Fruit fly (Drosophila melanogaster) whole organism, embryonic: ENCODE data around the gene sdk.

Source experiments
- Bteb2 ChIP-seq: fragments of 200-800 bp; sonication (Bioruptor generic); optimal IDR thresholded peaks from 2 replicates; lab custom pipeline; 2016; ENCODE audit warnings: missing biosample characterization, missing genetic modification characterization
- CG10147 ChIP-seq: fragments of 200-800 bp; sonication (Bioruptor generic); optimal IDR thresholded peaks from 2 replicates; lab custom pipeline; 2019; ENCODE audit warnings: missing biosample characterization, mild to moderate bottlenecking, missing genetic modification characterization, moderate library complexity
- CG10267 ChIP-seq: fragments of 200-800 bp; sonication (Bioruptor generic); optimal IDR thresholded peaks from 2 replicates; lab custom pipeline; 2018; ENCODE audit warnings: missing biosample characterization, mild to moderate bottlenecking, missing genetic modification characterization, moderate library complexity
- CG10543 ChIP-seq: fragments of 200-800 bp; sonication (Bioruptor generic); optimal IDR thresholded peaks from 3 replicates; lab custom pipeline; 2017; ENCODE audit warnings: missing biosample characterization, mild to moderate bottlenecking, missing genetic modification characterization, moderate library complexity
- CG11398 ChIP-seq: fragments of 200-800 bp; sonication (Bioruptor generic); optimal IDR thresholded peaks from 2 replicates; lab custom pipeline; 2016; ENCODE audit warnings: missing biosample characterization, missing genetic modification characterization
- CG12236 ChIP-seq: fragments of 200-800 bp; sonication (Bioruptor generic); optimal IDR thresholded peaks from 2 replicates; lab custom pipeline; 2016; ENCODE audit warnings: missing biosample characterization, missing genetic modification characterization
- CG13775 ChIP-seq: fragments of 200-800 bp; sonication (Bioruptor generic); optimal IDR thresholded peaks from 3 replicates; lab custom pipeline; 2017; ENCODE audit warnings: missing biosample characterization, mild to moderate bottlenecking, missing genetic modification characterization
- CG14965 ChIP-seq: fragments of 200-800 bp; sonication (Bioruptor generic); optimal IDR thresholded peaks from 2 replicates; lab custom pipeline; 2016; ENCODE audit warnings: missing biosample characterization, missing genetic modification characterization, borderline replicate concordance
- CG18262 ChIP-seq: fragments of 200-800 bp; optimal IDR thresholded peaks from 3 replicates; lab custom pipeline; 2019; ENCODE audit warnings: missing biosample characterization, mild to moderate bottlenecking, missing genetic modification characterization, moderate library complexity
- CG1832 ChIP-seq: fragments of 200-800 bp; sonication (Bioruptor generic); optimal IDR thresholded peaks from 2 replicates; lab custom pipeline; 2017; ENCODE audit warnings: missing biosample characterization, mild to moderate bottlenecking, missing genetic modification characterization, inconsistent platforms
- CG8924 ChIP-seq: fragments of 200-800 bp; optimal IDR thresholded peaks from 3 replicates; lab custom pipeline; 2019; ENCODE audit warnings: missing biosample characterization, mild to moderate bottlenecking, missing genetic modification characterization, moderate library complexity
- CHES-1-like ChIP-seq: fragments of 200-800 bp; sonication (Bioruptor generic); optimal IDR thresholded peaks from 2 replicates; lab custom pipeline; 2016; ENCODE audit warnings: missing biosample characterization, missing genetic modification characterization
- Dbx ChIP-seq: fragments of 200-800 bp; sonication (Bioruptor generic); IDR thresholded peaks from 3 replicates; pipeline ENCODE4 v1.3.6; 2022; ENCODE audit warnings: missing biosample characterization, missing genetic modification characterization
- HLH54F ChIP-seq: fragments of 200-800 bp; sonication (Bioruptor generic); optimal IDR thresholded peaks from 3 replicates; lab custom pipeline; 2016; ENCODE audit warnings: missing biosample characterization, missing genetic modification characterization
- Hmx ChIP-seq: fragments of 200-800 bp; sonication (Bioruptor generic); optimal IDR thresholded peaks from 2 replicates; lab custom pipeline; 2016; ENCODE audit warnings: missing biosample characterization, missing genetic modification characterization
- Lim3 ChIP-seq: fragments of 200-800 bp; sonication (Bioruptor generic); IDR thresholded peaks from 2 replicates; pipeline ENCODE4 v1.3.6; 2022; ENCODE audit warnings: missing biosample characterization, missing genetic modification characterization
- Sry-δ ChIP-seq: fragments of 200-800 bp; sonication (Bioruptor generic); optimal IDR thresholded peaks from 2 replicates; lab custom pipeline; 2016; ENCODE audit warnings: missing biosample characterization, missing genetic modification characterization
- TFAM ChIP-seq: fragments of 200-800 bp; sonication (Bioruptor generic); optimal IDR thresholded peaks from 2 replicates; lab custom pipeline; 2017; ENCODE audit warnings: missing biosample characterization, missing genetic modification characterization, inconsistent platforms
- aop ChIP-seq: fragments of 200-800 bp; sonication (Bioruptor generic); IDR thresholded peaks from 2 replicates; pipeline ENCODE4 v1.3.6; 2022; ENCODE audit warnings: missing biosample characterization, missing genetic modification characterization
- dmrt11E ChIP-seq: fragments of 200-800 bp; sonication (Bioruptor generic); optimal IDR thresholded peaks from 3 replicates; lab custom pipeline; 2018; ENCODE audit warnings: missing biosample characterization, mild to moderate bottlenecking, missing genetic modification characterization, moderate library complexity
- dpn ChIP-seq, 2 experiments: fragments of 200-800 bp; sonication (Bioruptor generic); optimal IDR thresholded peaks; 3 replicates each; lab custom pipeline; 2016; ENCODE audit warnings: missing biosample characterization in 2 of 2, missing genetic modification characterization in 2 of 2
- en ChIP-seq: fragments of 200-800 bp; sonication (Bioruptor generic); optimal IDR thresholded peaks from 2 replicates; lab custom pipeline; 2016; ENCODE audit warnings: missing biosample characterization, missing genetic modification characterization
- esg ChIP-seq: fragments of 200-800 bp; sonication (Bioruptor generic); conservative IDR thresholded peaks from 2 replicates; pipeline ENCODE4 v1.3.6; 2022; ENCODE audit warnings: missing biosample characterization, missing genetic modification characterization
- eve ChIP-seq, 2 experiments: fragments of >200 bp; optimal IDR thresholded peaks; 2 replicates each; lab custom pipeline; 2017; ENCODE audit warnings: missing biosample characterization in 2 of 2, missing genetic modification characterization in 2 of 2
- fd3F ChIP-seq: fragments of 200-800 bp; sonication (Bioruptor generic); optimal IDR thresholded peaks from 2 replicates; lab custom pipeline; 2018; ENCODE audit warnings: missing biosample characterization, mild to moderate bottlenecking, missing genetic modification characterization, moderate library complexity
- fd64A ChIP-seq: fragments of 200-800 bp; sonication (Bioruptor generic); optimal IDR thresholded peaks from 3 replicates; lab custom pipeline; 2018; ENCODE audit warnings: missing biosample characterization, mild to moderate bottlenecking, missing genetic modification characterization
- fd96Cb ChIP-seq: fragments of 200-800 bp; sonication (Bioruptor generic); optimal IDR thresholded peaks from 2 replicates; lab custom pipeline; 2018; ENCODE audit warnings: missing biosample characterization, mild to moderate bottlenecking, missing genetic modification characterization, moderate library complexity
- gem ChIP-seq: fragments of 200-800 bp; sonication (Bioruptor generic); optimal IDR thresholded peaks from 2 replicates; lab custom pipeline; 2019; ENCODE audit warnings: missing biosample characterization, mild to moderate bottlenecking, missing genetic modification characterization, moderate library complexity
- gfzf ChIP-seq: fragments of 200-800 bp; sonication (Bioruptor generic); optimal IDR thresholded peaks from 2 replicates; lab custom pipeline; 2016; ENCODE audit warnings: missing biosample characterization, mild to moderate bottlenecking, missing genetic modification characterization, moderate library complexity
- grn ChIP-seq: fragments of 200-800 bp; sonication (Bioruptor generic); optimal IDR thresholded peaks from 3 replicates; lab custom pipeline; 2017; ENCODE audit warnings: missing biosample characterization, missing genetic modification characterization
- gro ChIP-seq: fragments of 200-800 bp; sonication (Bioruptor generic); optimal IDR thresholded peaks from 2 replicates; lab custom pipeline; 2016; ENCODE audit warnings: missing biosample characterization, missing genetic modification characterization
- ken ChIP-seq: fragments of 200-800 bp; sonication (Bioruptor generic); IDR thresholded peaks from 3 replicates; pipeline ENCODE4 v1.3.6; 2022; ENCODE audit warnings: missing biosample characterization, missing genetic modification characterization
- knrl ChIP-seq: fragments of 200-800 bp; sonication (Bioruptor generic); IDR thresholded peaks from 3 replicates; pipeline ENCODE4 v1.3.6; 2022; ENCODE audit warnings: missing biosample characterization, missing genetic modification characterization; ENCODE audit not compliant: partially characterized antibody
- lab ChIP-seq: fragments of 200-800 bp; sonication (Bioruptor generic); optimal IDR thresholded peaks from 3 replicates; lab custom pipeline; 2017; ENCODE audit warnings: missing biosample characterization, missing genetic modification characterization, mild to moderate bottlenecking, moderate library complexity, missing genetic modification reagents
- lov ChIP-seq, 2 experiments: fragments of 200-800 bp in 1 of 2; fragments of >200 bp in 1 of 2; sonication (Bioruptor generic) in 1 of 2; IDR thresholded peaks in 1 of 2; optimal IDR thresholded peaks in 1 of 2; 2 replicates in 1 of 2; 3 replicates in 1 of 2; pipeline versions ENCODE4 v1.3.6 to Lab custom; 2017 to 2022; ENCODE audit warnings: missing biosample characterization in 1 of 2, missing genetic modification characterization in 1 of 2
- mirr ChIP-seq: fragments of 200-800 bp; sonication (Bioruptor generic); optimal IDR thresholded peaks from 3 replicates; lab custom pipeline; 2018; ENCODE audit warnings: missing biosample characterization, mild to moderate bottlenecking, missing genetic modification characterization
- prd ChIP-seq, 3 experiments: fragments of >200 bp in 2 of 3; fragments of 200-800 bp in 1 of 3; sonication (Bioruptor generic) in 1 of 3; optimal IDR thresholded peaks in 2 of 3; IDR thresholded peaks in 1 of 3; 2 replicates in 2 of 3; 3 replicates in 1 of 3; pipeline versions ENCODE4 v1.3.6 to Lab custom; 2017 to 2022; ENCODE audit warnings: missing biosample characterization in 1 of 3, missing genetic modification characterization in 1 of 3
- rib ChIP-seq: fragments of 200-800 bp; sonication (Bioruptor generic); IDR thresholded peaks from 2 replicates; pipeline ENCODE4 v1.3.6; 2022; ENCODE audit warnings: missing biosample characterization, missing genetic modification characterization
- run ChIP-seq: fragments of 200-800 bp; sonication (Bioruptor generic); optimal IDR thresholded peaks from 3 replicates; lab custom pipeline; 2018; ENCODE audit warnings: missing biosample characterization, mild to moderate bottlenecking, missing genetic modification characterization
- schlank ChIP-seq: fragments of 200-800 bp; sonication (Bioruptor generic); optimal IDR thresholded peaks from 2 replicates; lab custom pipeline; 2018; ENCODE audit warnings: missing biosample characterization, mild to moderate bottlenecking, missing genetic modification characterization
- sens ChIP-seq: fragments of 200-800 bp; sonication (Bioruptor generic); peaks from one replicate; lab custom pipeline; 2016; ENCODE audit warnings: missing biosample characterization, missing genetic modification characterization
- shn ChIP-seq: fragments of 200-800 bp; sonication (Bioruptor generic); optimal IDR thresholded peaks from 3 replicates; lab custom pipeline; 2016; ENCODE audit warnings: missing biosample characterization, missing genetic modification characterization
- slp2 ChIP-seq: fragments of 200-800 bp; sonication (Bioruptor generic); optimal IDR thresholded peaks from 2 replicates; lab custom pipeline; 2016; ENCODE audit warnings: missing biosample characterization, missing genetic modification characterization
- sna ChIP-seq: fragments of 200-800 bp; sonication (Bioruptor generic); IDR thresholded peaks from 2 replicates; pipeline ENCODE4 v1.3.6; 2022; ENCODE audit warnings: missing biosample characterization, missing genetic modification characterization; ENCODE audit not compliant: partially characterized antibody
- sr ChIP-seq: fragments of 200-800 bp; sonication (Bioruptor generic); IDR thresholded peaks from 3 replicates; pipeline ENCODE4 v1.3.6; 2022; ENCODE audit warnings: missing biosample characterization, missing genetic modification characterization
- ssp ChIP-seq: fragments of 200-800 bp; sonication (Bioruptor generic); IDR thresholded peaks from 2 replicates; pipeline ENCODE4 v1.3.6; 2022; ENCODE audit warnings: missing biosample characterization, missing genetic modification characterization
- tup ChIP-seq: fragments of 200-800 bp; sonication (Bioruptor generic); optimal IDR thresholded peaks from 2 replicates; lab custom pipeline; 2016; ENCODE audit warnings: missing biosample characterization, mild to moderate bottlenecking, missing genetic modification characterization, moderate library complexity
- unpg ChIP-seq: fragments of 200-800 bp; sonication (Bioruptor generic); optimal IDR thresholded peaks from 3 replicates; lab custom pipeline; 2018; ENCODE audit warnings: missing biosample characterization, mild to moderate bottlenecking, missing genetic modification characterization, moderate library complexity

sdk gene

DNA sequence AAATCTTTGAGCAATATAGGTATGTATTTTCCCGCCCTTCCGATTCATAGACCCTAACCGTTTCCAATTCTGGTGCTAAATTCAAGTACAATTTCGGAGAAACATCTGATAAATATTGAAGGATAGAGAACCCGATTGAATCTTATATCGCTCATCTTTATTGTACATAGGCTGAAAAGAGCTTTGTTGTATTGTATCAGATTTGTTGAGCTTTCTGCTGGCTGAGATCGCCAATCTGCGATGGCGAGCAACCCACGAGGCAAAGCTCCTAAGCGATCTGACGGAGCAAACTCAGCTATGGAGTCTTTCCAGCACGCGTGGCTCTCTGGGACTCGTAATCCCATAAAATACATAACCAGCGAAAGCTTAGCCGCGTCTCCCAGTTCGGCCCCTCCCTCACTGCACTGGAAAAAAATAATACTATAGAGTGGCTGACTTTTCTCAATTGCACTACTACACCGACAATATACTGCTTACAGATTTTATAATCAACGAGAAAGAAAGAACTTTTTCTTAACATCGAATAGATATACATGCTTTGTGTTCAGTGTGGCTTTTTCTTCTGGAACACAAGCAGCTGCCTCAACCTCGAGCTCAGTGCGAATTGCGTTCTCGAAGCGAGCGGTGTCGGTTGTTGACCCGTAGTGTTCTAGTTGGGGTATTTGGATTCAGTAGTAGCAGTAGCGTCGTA is 69.2 kb downstream of the sdk start (continued):
- TF ChIP-seq aop (GFP tag; lab: Robert Waterston, UW) = no peak
- peak; percentile 94 for TF ChIP-seq sens
- peak; percentile 63; the same call in 1 of the 3 replicates for TF ChIP-seq sr (GFP tag; lab: Robert Waterston, UW)
- TF ChIP-seq esg (GFP tag; lab: Robert Waterston, UW) = peak; percentile 53; the same call in 1 of the 2 replicates
- no peak for TF ChIP-seq en
- TF ChIP-seq lab (GFP tag; lab: Kevin White, UChicago) = peak; percentile 96
- no peak for TF ChIP-seq Lim3 (GFP tag; lab: Robert Waterston, UW)
- peak; percentile 96 for TF ChIP-seq Dbx (GFP tag; lab: Robert Waterston, UW)
- peak; percentile 81 for TF ChIP-seq CG8924 (tag; lab: Kevin White, UChicago)
- TF ChIP-seq CG10147 (GFP tag; lab: Kevin White, UChicago) = peak; percentile 86
- TF ChIP-seq slp2 (GFP tag; lab: Kevin White, UChicago) = peak; percentile 66
- TF ChIP-seq gem (tag; lab: Kevin White, UChicago) = peak; percentile 87
- peak; percentile 66 for TF ChIP-seq CG11398 (GFP tag; lab: Kevin White, UChicago)
- no peak for TF ChIP-seq knrl (GFP tag; lab: Robert Waterston, UW)
- TF ChIP-seq TFAM (GFP tag; lab: Kevin White, UChicago) = no peak
- no peak for TF ChIP-seq lov (optimal IDR thresholded peaks at IDR 0.05; lab: Kevin White, UChicago)
- TF ChIP-seq lov (GFP tag; IDR thresholded peaks at IDR 0.05; lab: Robert Waterston, UW) = no peak
- TF ChIP-seq dpn (GFP tag; optimal IDR thresholded peaks at IDR 0.05; lab: Kevin White, UChicago) = peak; percentile 82 to 90
- TF ChIP-seq CG13775 (GFP tag; lab: Kevin White, UChicago) = peak; percentile 71
- peak; percentile 46 for TF ChIP-seq CG14965 (GFP tag; lab: Kevin White, UChicago)
- TF ChIP-seq eve (GFP tag; optimal IDR thresholded peaks at IDR 0.05; lab: Kevin White, UChicago) = no peak
- peak; percentile 52 for TF ChIP-seq Sry-δ (GFP tag; lab: Kevin White, UChicago)
- peak; percentile 64 for TF ChIP-seq CG18262 (tag; lab: Kevin White, UChicago)
- peak; percentile 41 for TF ChIP-seq fd64A
- TF ChIP-seq Bteb2 (GFP tag; lab: Kevin White, UChicago) = peak; percentile 88
- TF ChIP-seq sna (GFP tag; lab: Robert Waterston, UW) = no peak
- TF ChIP-seq unpg (GFP tag; lab: Kevin White, UChicago) = peak; percentile 83
- peak; percentile 61 for TF ChIP-seq CG10267 (tag; lab: Kevin White, UChicago)
- TF ChIP-seq dmrt11E (tag; lab: Kevin White, UChicago) = peak; percentile 23
- peak; percentile 79 for TF ChIP-seq schlank (tag; lab: Kevin White, UChicago)
- TF ChIP-seq fd3F (GFP tag; lab: Kevin White, UChicago) = peak; percentile 70
- TF ChIP-seq Hmx (GFP tag; lab: Kevin White, UChicago) = peak; percentile 34
- TF ChIP-seq rib = peak; percentile 96
- peak; percentile 66 for TF ChIP-seq ssp (GFP tag; lab: Robert Waterston, UW)
- TF ChIP-seq ken (GFP tag; lab: Robert Waterston, UW) = peak; percentile 83
- peak; percentile 68 for TF ChIP-seq grn (GFP tag; lab: Kevin White, UChicago)
- TF ChIP-seq CG1832 = no peak
- peak; percentile 96 for TF ChIP-seq gro
- no peak for TF ChIP-seq mirr
- peak; percentile 83 for TF ChIP-seq CG10543 (GFP tag; lab: Kevin White, UChicago)
- peak; percentile 59 for TF ChIP-seq fd96Cb (tag; lab: Kevin White, UChicago)
- peak; percentile 56 for TF ChIP-seq CG12236 (GFP tag; lab: Kevin White, UChicago)
- peak; percentile 87 for TF ChIP-seq CHES-1-like
- peak; percentile 75 for TF ChIP-seq shn (GFP tag; lab: Kevin White, UChicago)
- TF ChIP-seq tup = peak; percentile 81
- no peak for TF ChIP-seq gfzf
- TF ChIP-seq HLH54F (GFP tag; lab: Kevin White, UChicago) = peak; percentile 91
- TF ChIP-seq prd (optimal IDR thresholded peaks at IDR 0.05; lab: Kevin White, UChicago) = no peak
- TF ChIP-seq prd (GFP tag; IDR thresholded peaks at IDR 0.05; lab: Robert Waterston, UW) = peak; percentile 85
- peak; percentile 8 for TF ChIP-seq run (tag; lab: Kevin White, UChicago)
